Fruit fly (Drosophila melanogaster) whole organism, wandering third instar larva: Measurements from ENCODE around the gene yellow-b.

Experiments used
- Hr78 ChIP-seq: fragments of >200 bp; optimal IDR thresholded peaks from 2 replicates; lab custom pipeline; 2017; ENCODE audit warnings: missing biosample characterization, missing genetic modification characterization
- psq ChIP-seq: fragments of 200-800 bp; sonication (Bioruptor generic); optimal IDR thresholded peaks from 3 replicates; lab custom pipeline; 2017; ENCODE audit warnings: missing biosample characterization, mild to moderate bottlenecking, missing genetic modification characterization, moderate library complexity

- TF ChIP-seq psq (no peak), Hr78 (GFP tag; lab: Kevin White, UChicago) (no peak)
Observed at dm6 chr2L:16791345-16791744, 37.2 kb downstream of the yellow-b start, which contains the start of gene CG17928.
